1 fruit fly cellular context compared by ENCODE assay signal in the genomic region with DNA sequence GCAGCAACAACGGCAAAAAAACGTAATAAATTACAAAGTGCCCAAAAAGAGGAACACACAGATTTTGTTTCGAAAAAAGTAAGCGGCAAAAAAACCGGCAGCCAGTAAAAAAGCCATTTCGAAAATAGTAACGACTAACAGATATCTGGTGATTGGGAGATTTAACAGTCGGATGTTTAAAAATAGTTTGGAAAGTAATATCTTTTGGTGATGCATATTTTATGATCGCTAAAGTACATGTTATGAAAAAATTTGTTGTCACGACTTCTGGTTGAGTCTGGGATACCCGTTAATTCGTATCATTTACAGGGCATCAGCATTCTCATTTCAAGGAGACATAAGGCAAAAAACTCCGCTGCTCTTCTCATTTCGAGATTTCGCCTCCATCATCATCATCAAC.
A peak's percentile ranks its signal among the peaks of the same experiment; 100 is the strongest.
TF ChIP-seq lines count a peak whose summit lies in the region.

No protein-coding gene starts in this region.

TF ChIP-seq in whole organism, embryonic, 481 proteins besides CTCF, POLR2A, EP300 and RAD21 (continued from another document and continues in another):
- TF ChIP-seq Meics (GFP tag; optimal IDR thresholded peaks at IDR 0.05; lab: Kevin White, UChicago) (no peak), ranshi (GFP tag; IDR thresholded peaks at IDR 0.05; lab: Robert Waterston, UW) (no peak), CG14014 (GFP tag; IDR thresholded peaks at IDR 0.05; lab: Robert Waterston, UW) (peak; percentile 45; the same call in 1 of the 2 replicates), CG13296 (GFP tag; optimal IDR thresholded peaks at IDR 0.05; lab: Kevin White, UChicago) (no peak), Drgx (GFP tag; IDR thresholded peaks at IDR 0.05; lab: Robert Waterston, UW) (no peak), gro (GFP tag; optimal IDR thresholded peaks at IDR 0.05; lab: Kevin White, UChicago) (no peak), Trl (optimal IDR thresholded peaks at IDR 0.05; lab: Kevin White, UChicago) (no peak), Trl (GFP tag; optimal IDR thresholded peaks at IDR 0.05; lab: Kevin White, UChicago) (peak; percentile 3), Adf1 (GFP tag; IDR thresholded peaks at IDR 0.05; lab: Robert Waterston, UW) (no peak), CG3281 (GFP tag; optimal IDR thresholded peaks at IDR 0.05; lab: Kevin White, UChicago) (no peak), CG1832 (GFP tag; optimal IDR thresholded peaks at IDR 0.05; lab: Kevin White, UChicago) (no peak), CG8290 (GFP tag; optimal IDR thresholded peaks at IDR 0.05; lab: Kevin White, UChicago) (no peak), CG8290 (tag; optimal IDR thresholded peaks at IDR 0.05; lab: Kevin White, UChicago) (peak in 1 of 2 experiments; percentile 29), ap (GFP tag; IDR thresholded peaks at IDR 0.05; lab: Robert Waterston, UW) (no peak), Ada2b (GFP tag; IDR thresholded peaks at IDR 0.05; lab: Robert Waterston, UW) (peak; percentile 42), zen (tag; optimal IDR thresholded peaks at IDR 0.05; lab: Kevin White, UChicago) (no peak), bigmax (GFP tag; optimal IDR thresholded peaks at IDR 0.05; lab: Kevin White, UChicago) (no peak), CG6254 (GFP tag; optimal IDR thresholded peaks at IDR 0.05; lab: Kevin White, UChicago) (no peak), Side (GFP tag; optimal IDR thresholded peaks at IDR 0.05; lab: Kevin White, UChicago) (no peak), CG2889 (GFP tag; IDR thresholded peaks at IDR 0.05; lab: Robert Waterston, UW) (no peak), sug (tag; optimal IDR thresholded peaks at IDR 0.05; lab: Kevin White, UChicago) (no peak), sens (GFP tag; lab: Kevin White, UChicago) (peak; percentile 86), CG2678 (tag; optimal IDR thresholded peaks at IDR 0.05; lab: Kevin White, UChicago) (peak; percentile 20), seq (GFP tag; IDR thresholded peaks at IDR 0.05; lab: Robert Waterston, UW) (no peak), Hr39 (optimal IDR thresholded peaks at IDR 0.05; lab: Kevin White, UChicago) (no peak), Neu2 (GFP tag; optimal IDR thresholded peaks at IDR 0.05; lab: Kevin White, UChicago; ENCODE audit: borderline replicate concordance) (no peak), Sin3A (optimal IDR thresholded peaks at IDR 0.05; lab: Kevin White, UChicago) (no peak), CG12942 (GFP tag; optimal IDR thresholded peaks at IDR 0.05; lab: Kevin White, UChicago) (no peak), zf30C (GFP tag; optimal IDR thresholded peaks at IDR 0.05; lab: Kevin White, UChicago) (no peak), CG31365 (tag; optimal IDR thresholded peaks at IDR 0.05; lab: Kevin White, UChicago) (no peak), CG18011 (GFP tag; optimal IDR thresholded peaks at IDR 0.05; lab: Kevin White, UChicago) (no peak), Ravus (GFP tag; IDR thresholded peaks at IDR 0.05; lab: Robert Waterston, UW) (no peak), Poxn (GFP tag; IDR thresholded peaks at IDR 0.05; lab: Robert Waterston, UW) (no peak), Fer3 (tag; optimal IDR thresholded peaks at IDR 0.05; lab: Kevin White, UChicago) (peak; percentile 8), dan (GFP tag; IDR thresholded peaks at IDR 0.05; lab: Robert Waterston, UW) (no peak), Atf6 (GFP tag; IDR thresholded peaks at IDR 0.05; lab: Robert Waterston, UW) (peak; percentile 54; the same call in 1 of the 2 replicates), CkIIα-i1 (GFP tag; IDR thresholded peaks at IDR 0.05; lab: Robert Waterston, UW) (no peak), CG17359 (tag; optimal IDR thresholded peaks at IDR 0.05; lab: Kevin White, UChicago) (no peak), CG15073 (GFP tag; optimal IDR thresholded peaks at IDR 0.05; lab: Kevin White, UChicago) (no peak), stwl (tag; optimal IDR thresholded peaks at IDR 0.05; lab: Kevin White, UChicago) (no peak), CG15011 (GFP tag; optimal IDR thresholded peaks at IDR 0.05; lab: Kevin White, UChicago) (no peak), sc (optimal IDR thresholded peaks at IDR 0.05; lab: Kevin White, UChicago) (no peak), sc (GFP tag; optimal IDR thresholded peaks at IDR 0.05; lab: Kevin White, UChicago) (no peak), Mes4 (GFP tag; optimal IDR thresholded peaks at IDR 0.05; lab: Kevin White, UChicago) (no peak), CG3838 (GFP tag; optimal IDR thresholded peaks at IDR 0.05; lab: Kevin White, UChicago) (no peak), sim (GFP tag; IDR thresholded peaks at IDR 0.05; lab: Robert Waterston, UW) (no peak), cato (GFP tag; optimal IDR thresholded peaks at IDR 0.05; lab: Kevin White, UChicago; ENCODE audit: borderline replicate concordance) (no peak), tup (GFP tag; optimal IDR thresholded peaks at IDR 0.05; lab: Kevin White, UChicago) (no peak), ro (GFP tag; IDR thresholded peaks at IDR 0.05; lab: Robert Waterston, UW) (no peak), al (GFP tag; IDR thresholded peaks at IDR 0.05; lab: Robert Waterston, UW) (no peak), chif (GFP tag; optimal IDR thresholded peaks at IDR 0.05; lab: Kevin White, UChicago) (peak in 1 of 2 experiments; percentile 1), lab (GFP tag; optimal IDR thresholded peaks at IDR 0.05; lab: Kevin White, UChicago) (peak; percentile 27), Xbp1 (GFP tag; optimal IDR thresholded peaks at IDR 0.05; lab: Kevin White, UChicago) (peak; percentile 35), CG11398 (GFP tag; optimal IDR thresholded peaks at IDR 0.05; lab: Kevin White, UChicago) (no peak), Taf1 (GFP tag; IDR thresholded peaks at IDR 0.05; lab: Robert Waterston, UW) (no peak), run (tag; optimal IDR thresholded peaks at IDR 0.05; lab: Kevin White, UChicago) (no peak), E2f2 (GFP tag; IDR thresholded peaks at IDR 0.05; lab: Robert Waterston, UW) (no peak), her (GFP tag; optimal IDR thresholded peaks at IDR 0.05; lab: Kevin White, UChicago) (no peak), Lim3 (GFP tag; IDR thresholded peaks at IDR 0.05; lab: Robert Waterston, UW) (no peak), CG4730 (GFP tag; IDR thresholded peaks at IDR 0.05; lab: Robert Waterston, UW) (no peak), gsb (GFP tag; IDR thresholded peaks at IDR 0.05; lab: Robert Waterston, UW) (no peak), CG5180 (GFP tag; optimal IDR thresholded peaks at IDR 0.05; lab: Kevin White, UChicago) (no peak), CG16813 (GFP tag; IDR thresholded peaks at IDR 0.05; lab: Robert Waterston, UW; ENCODE audit: partially characterized antibody) (peak; percentile 33; the same call in 1 of the 3 replicates), corto (GFP tag; optimal IDR thresholded peaks at IDR 0.05; lab: Kevin White, UChicago) (no peak), CG10979 (tag; optimal IDR thresholded peaks at IDR 0.05; lab: Kevin White, UChicago) (peak; percentile 10), CG10959 (GFP tag; IDR thresholded peaks at IDR 0.05; lab: Robert Waterston, UW) (0 out of 2 replicates have a peak, but pooled peaks have one; percentile 10), CG6765 (GFP tag; optimal IDR thresholded peaks at IDR 0.05; lab: Kevin White, UChicago) (no peak), jigr1 (GFP tag; IDR thresholded peaks at IDR 0.05; lab: Robert Waterston, UW) (no peak), H2.0 (GFP tag; IDR thresholded peaks at IDR 0.05; lab: Robert Waterston, UW) (no peak), aop (GFP tag; IDR thresholded peaks at IDR 0.05; lab: Robert Waterston, UW) (no peak), chm (GFP tag; IDR thresholded peaks at IDR 0.05; lab: Robert Waterston, UW) (no peak), twi (tag; optimal IDR thresholded peaks at IDR 0.05; lab: Kevin White, UChicago) (no peak), Scr (GFP tag; IDR thresholded peaks at IDR 0.05; lab: Robert Waterston, UW; ENCODE audit: partially characterized antibody) (peak; percentile 27; the same call in 1 of the 2 replicates), CG12236 (GFP tag; optimal IDR thresholded peaks at IDR 0.05; lab: Kevin White, UChicago) (no peak), croc (GFP tag; conservative IDR thresholded peaks at IDR 0.05; lab: Robert Waterston, UW) (no peak), Tbp (GFP tag; optimal IDR thresholded peaks at IDR 0.05; lab: Kevin White, UChicago) (no peak), CG12744 (GFP tag; optimal IDR thresholded peaks at IDR 0.05; lab: Kevin White, UChicago) (no peak), NC2β (GFP tag; optimal IDR thresholded peaks at IDR 0.05; lab: Kevin White, UChicago) (no peak), Ets65A (GFP tag; lab: Kevin White, UChicago) (no peak), CG6272 (GFP tag; IDR thresholded peaks at IDR 0.05; lab: Robert Waterston, UW) (no peak), wek (GFP tag; optimal IDR thresholded peaks at IDR 0.05; lab: Kevin White, UChicago) (no peak), Spps (tag; optimal IDR thresholded peaks at IDR 0.05; lab: Kevin White, UChicago) (no peak), CG7271 (tag; optimal IDR thresholded peaks at IDR 0.05; lab: Kevin White, UChicago) (no peak), pho (GFP tag; optimal IDR thresholded peaks at IDR 0.05; lab: Kevin White, UChicago) (no peak), ato (GFP tag; IDR thresholded peaks at IDR 0.05; lab: Robert Waterston, UW; ENCODE audit: partially characterized antibody) (no peak), CG6791 (GFP tag; IDR thresholded peaks at IDR 0.05; lab: Robert Waterston, UW; ENCODE audit: partially characterized antibody) (no peak), mld (GFP tag; IDR thresholded peaks at IDR 0.05; lab: Robert Waterston, UW; ENCODE audit: partially characterized antibody) (0 out of 3 replicates have a peak, but pooled peaks have one; percentile 11), kah (GFP tag; optimal IDR thresholded peaks at IDR 0.05; lab: Kevin White, UChicago) (no peak), emc (GFP tag; optimal IDR thresholded peaks at IDR 0.05; lab: Kevin White, UChicago) (no peak), Nf-YC (tag; optimal IDR thresholded peaks at IDR 0.05; lab: Kevin White, UChicago) (no peak), Lpt (GFP tag; optimal IDR thresholded peaks at IDR 0.05; lab: Kevin White, UChicago) (no peak), CG15696 (tag; optimal IDR thresholded peaks at IDR 0.05; lab: Kevin White, UChicago) (no peak), CG13624 (GFP tag; optimal IDR thresholded peaks at IDR 0.05; lab: Kevin White, UChicago) (no peak), Six4 (GFP tag; optimal IDR thresholded peaks at IDR 0.05; lab: Kevin White, UChicago) (no peak), CG43689 (GFP tag; IDR thresholded peaks at IDR 0.05; lab: Robert Waterston, UW) (no peak), phol (tag; optimal IDR thresholded peaks at IDR 0.05; lab: Kevin White, UChicago) (peak; percentile 3), CG18476 (GFP tag; optimal IDR thresholded peaks at IDR 0.05; lab: Kevin White, UChicago) (no peak), prd (optimal IDR thresholded peaks at IDR 0.05; lab: Kevin White, UChicago) (no peak), prd (GFP tag; IDR thresholded peaks at IDR 0.05; lab: Robert Waterston, UW) (peak; percentile 64; the same call in 2 of the 3 replicates), Dad (GFP tag; optimal IDR thresholded peaks at IDR 0.05; lab: Kevin White, UChicago) (no peak), BtbVII (GFP tag; optimal IDR thresholded peaks at IDR 0.05; lab: Kevin White, UChicago) (no peak), Vsx1 (GFP tag; optimal IDR thresholded peaks at IDR 0.05; lab: Kevin White, UChicago) (no peak), CG15479 (GFP tag; optimal IDR thresholded peaks at IDR 0.05; lab: Kevin White, UChicago) (no peak), CG6689 (GFP tag; IDR thresholded peaks at IDR 0.05; lab: Robert Waterston, UW) (peak; percentile 33; the same call in 1 of the 2 replicates), otp (GFP tag; IDR thresholded peaks at IDR 0.05; lab: Robert Waterston, UW) (0 out of 3 replicates have a peak, but pooled peaks have one; percentile 37), CG10565 (GFP tag; optimal IDR thresholded peaks at IDR 0.05; lab: Kevin White, UChicago) (no peak), D (optimal IDR thresholded peaks at IDR 0.05; lab: Kevin White, UChicago) (no peak), D (GFP tag; optimal IDR thresholded peaks at IDR 0.05; lab: Kevin White, UChicago) (no peak), HLH54F (GFP tag; optimal IDR thresholded peaks at IDR 0.05; lab: Kevin White, UChicago) (no peak), Xrp1 (GFP tag; IDR thresholded peaks at IDR 0.05; lab: Robert Waterston, UW) (peak; percentile 46; the same call in 1 of the 2 replicates), sna (GFP tag; IDR thresholded peaks at IDR 0.05; lab: Robert Waterston, UW; ENCODE audit: partially characterized antibody) (no peak), CG17829 (tag; optimal IDR thresholded peaks at IDR 0.05; lab: Kevin White, UChicago) (no peak), pros (GFP tag; optimal IDR thresholded peaks at IDR 0.05; lab: Kevin White, UChicago) (no peak), CG18262 (tag; optimal IDR thresholded peaks at IDR 0.05; lab: Kevin White, UChicago) (peak; percentile 16), CG4424 (GFP tag; optimal IDR thresholded peaks at IDR 0.05; lab: Kevin White, UChicago) (peak; percentile 17), Mad (GFP tag; optimal IDR thresholded peaks at IDR 0.05; lab: Kevin White, UChicago) (no peak), CG11695 (GFP tag; IDR thresholded peaks at IDR 0.05; lab: Robert Waterston, UW) (0 out of 3 replicates have a peak, but pooled peaks have one; percentile 15), bsh (GFP tag; optimal IDR thresholded peaks at IDR 0.05; lab: Kevin White, UChicago) (peak in 1 of 2 experiments; percentile 29), bowl (GFP tag; IDR thresholded peaks at IDR 0.05; lab: Robert Waterston, UW) (no peak), CG3407 (GFP tag; optimal IDR thresholded peaks at IDR 0.05; lab: Kevin White, UChicago) (no peak), CG33213 (GFP tag; optimal IDR thresholded peaks at IDR 0.05; lab: Kevin White, UChicago) (no peak), CG10274 (GFP tag; optimal IDR thresholded peaks at IDR 0.05; lab: Kevin White, UChicago) (no peak), Stat92E (GFP tag; optimal IDR thresholded peaks at IDR 0.05; lab: Kevin White, UChicago) (no peak), HLHmδ (GFP tag; optimal IDR thresholded peaks at IDR 0.05; lab: Kevin White, UChicago) (no peak), vvl (GFP tag; IDR thresholded peaks at IDR 0.05; lab: Robert Waterston, UW) (peak; percentile 59), gsb-n (tag; optimal IDR thresholded peaks at IDR 0.05; lab: Kevin White, UChicago) (no peak), CG6654 (GFP tag; optimal IDR thresholded peaks at IDR 0.05; lab: Kevin White, UChicago) (no peak), CG13894 (tag; optimal IDR thresholded peaks at IDR 0.05; lab: Kevin White, UChicago) (no peak), MESR4 (GFP tag; optimal IDR thresholded peaks at IDR 0.05; lab: Kevin White, UChicago) (no peak), az2 (GFP tag; optimal IDR thresholded peaks at IDR 0.05; lab: Kevin White, UChicago) (no peak), hkb (optimal IDR thresholded peaks at IDR 0.05; lab: Kevin White, UChicago) (no peak), hkb (GFP tag; IDR thresholded peaks at IDR 0.05; lab: Robert Waterston, UW) (no peak)
